Worm (Caenorhabditis elegans) whole organism, L4/young adult: Measurements from ENCODE around the gene ipp-5.
A peak's percentile ranks its signal among the peaks of the same experiment; 100 is the strongest.

Source experiments
- W03F9.2 ChIP-seq: fragments of 150-350 bp; optimal IDR thresholded peaks from 2 replicates; lab custom pipeline; 2014; ENCODE audit warnings: missing biosample characterization, missing genetic modification characterization
- dao-5 ChIP-seq: sonication (generic microtip); optimal IDR thresholded peaks from 2 replicates; lab custom pipeline; 2016; ENCODE audit warnings: missing genotype, missing genetic modification characterization, moderate library complexity, missing compliant biosample characterization
- him-1 ChIP-seq: sonication (generic microtip); optimal IDR thresholded peaks from 2 replicates; lab custom pipeline; 2016; ENCODE audit warnings: missing genotype, missing genetic modification reagents, missing genetic modification characterization, missing compliant biosample characterization

- TF ChIP-seq him-1 (tag; lab: Kevin White, UChicago) (peak; percentile 31), W03F9.2 (tag; lab: Kevin White, UChicago) (no peak), dao-5 (tag; lab: Kevin White, UChicago) (no peak)
Observed at ce11 chrX:5981698-5982097, 49.6 kb upstream of the ipp-5 start.
